Worm (Caenorhabditis elegans) whole organism, mixed stage, embryonic: Measurements from ENCODE around the gene clec-175.

ENCODE experiments used
- blmp-1 ChIP-seq: fragments of 150-350 bp; optimal IDR thresholded peaks from 2 replicates; lab custom pipeline; 2014; ENCODE audit warnings: missing biosample characterization, missing genetic modification characterization
- elt-1 ChIP-seq: sonication (generic microtip); optimal IDR thresholded peaks from 2 replicates; lab custom pipeline; 2017; ENCODE audit warnings: missing genetic modification characterization, mild to moderate bottlenecking, missing compliant biosample characterization, antibody characterized with exemption, moderate library complexity, borderline replicate concordance; ENCODE audit not compliant: insufficient read depth
- lin-13 ChIP-seq: fragments of 150-350 bp; optimal IDR thresholded peaks from 2 replicates; lab custom pipeline; 2014; ENCODE audit warnings: missing biosample characterization, missing genetic modification characterization
- lin-32 ChIP-seq: fragments of 200-800 bp; sonication (Bioruptor generic); optimal IDR thresholded peaks from 2 replicates; lab custom pipeline; 2018; ENCODE audit warnings: mild to moderate bottlenecking, missing genetic modification characterization, missing compliant biosample characterization
- lsy-2 ChIP-seq: fragments of 150-350 bp; optimal IDR thresholded peaks from 2 replicates; lab custom pipeline; 2014; ENCODE audit warnings: missing biosample characterization, missing genetic modification characterization
- mep-1 ChIP-seq: fragments of 150-350 bp; optimal IDR thresholded peaks from 2 replicates; lab custom pipeline; 2017; ENCODE audit warnings: missing biosample characterization, missing genetic modification reagents, missing genetic modification characterization, inconsistent platforms
- nhr-237 ChIP-seq: fragments of 150-350 bp; optimal IDR thresholded peaks from 2 replicates; lab custom pipeline; 2014; ENCODE audit warnings: missing biosample characterization, missing genetic modification characterization
- nhr-28 ChIP-seq: fragments of 150-350 bp; optimal IDR thresholded peaks from 2 replicates; lab custom pipeline; 2014; ENCODE audit warnings: missing biosample characterization, missing genetic modification characterization
- pha-4 ChIP-seq: fragments of 150-350 bp; optimal IDR thresholded peaks from 2 replicates; lab custom pipeline; 2018; ENCODE audit warnings: missing biosample characterization, missing genetic modification reagents, missing genetic modification characterization
- unc-39 ChIP-seq: fragments of 150-350 bp; optimal IDR thresholded peaks from 2 replicates; lab custom pipeline; 2014; ENCODE audit warnings: missing biosample characterization, missing genetic modification characterization
- ztf-11 ChIP-seq: fragments of 150-350 bp; optimal IDR thresholded peaks from 2 replicates; lab custom pipeline; 2014; ENCODE audit warnings: missing biosample characterization, missing genetic modification characterization

ce11 chrIV:4449439-4449838, 27.3 kb downstream of the clec-175 start, which contains the start of gene R08C7.12:
- no peak for TF ChIP-seq lsy-2 (tag; lab: Kevin White, UChicago)
- no peak for TF ChIP-seq nhr-237 (tag; lab: Kevin White, UChicago)
- no peak for TF ChIP-seq elt-1 (tag; lab: Kevin White, UChicago)
- no peak for TF ChIP-seq nhr-28 (tag; lab: Kevin White, UChicago)
- no peak for TF ChIP-seq blmp-1 (tag; lab: Kevin White, UChicago)
- no peak for TF ChIP-seq lin-13 (tag; lab: Kevin White, UChicago)
- no peak for TF ChIP-seq mep-1 (tag; lab: Kevin White, UChicago)
- TF ChIP-seq ztf-11, result no peak
- TF ChIP-seq lin-32 (GFP tag; lab: Kevin White, UChicago), result no peak
- no peak for TF ChIP-seq unc-39 (tag; lab: Kevin White, UChicago)
- TF ChIP-seq pha-4 (tag; lab: Kevin White, UChicago), result no peak
